Worm (Caenorhabditis elegans) whole organism, L4/young adult: ENCODE data around the gene cutl-12.

Experiments used
- W03F9.2 ChIP-seq: fragments of 150-350 bp; optimal IDR thresholded peaks from 2 replicates; lab custom pipeline; 2014; ENCODE audit warnings: missing biosample characterization, missing genetic modification characterization
- dao-5 ChIP-seq: sonication (generic microtip); optimal IDR thresholded peaks from 2 replicates; lab custom pipeline; 2016; ENCODE audit warnings: missing genotype, missing genetic modification characterization, moderate library complexity, missing compliant biosample characterization
- him-1 ChIP-seq: sonication (generic microtip); optimal IDR thresholded peaks from 2 replicates; lab custom pipeline; 2016; ENCODE audit warnings: missing genotype, missing genetic modification reagents, missing genetic modification characterization, missing compliant biosample characterization

The cutl-12 gene

ce11 chrII:8640503-8640902 is 6.2 kb upstream of the cutl-12 start:
- no peak for TF ChIP-seq W03F9.2 (tag; lab: Kevin White, UChicago)

- TF ChIP-seq dao-5 (tag; lab: Kevin White, UChicago) = no peak
Measured at ce11 chrII:8639553-8639952, 5.3 kb upstream of the cutl-12 start.

ce11 chrII:8637615-8638014 is 3.3 kb upstream of the cutl-12 start, which contains the start of gene vab-9:
TSS of gene vab-9 (minus strand) at chrII:8637715.
- no peak for TF ChIP-seq W03F9.2 (tag; lab: Kevin White, UChicago)
- no peak for TF ChIP-seq dao-5 (tag; lab: Kevin White, UChicago)
- no peak for TF ChIP-seq him-1 (tag; lab: Kevin White, UChicago)

ce11 chrII:8631766-8632165 is 2.5 kb downstream of the cutl-12 start:
- no peak for TF ChIP-seq W03F9.2 (tag; lab: Kevin White, UChicago)
- no peak for TF ChIP-seq dao-5 (tag; lab: Kevin White, UChicago)
- TF ChIP-seq him-1 (tag; lab: Kevin White, UChicago) = no peak

- TF ChIP-seq dao-5 (tag; lab: Kevin White, UChicago) (no peak), W03F9.2 (tag; lab: Kevin White, UChicago) (no peak), him-1 (tag; lab: Kevin White, UChicago) (no peak)
Measured at ce11 chrII:8630088-8630487, 4.2 kb downstream of the cutl-12 start, which contains the start of gene T22C8.6. TSS of gene T22C8.6 (minus strand) at chrII:8630281.

- TF ChIP-seq dao-5 (tag; lab: Kevin White, UChicago) (no peak), him-1 (tag; lab: Kevin White, UChicago) (no peak), W03F9.2 (tag; lab: Kevin White, UChicago) (no peak)
Measured at ce11 chrII:8627907-8628306, 6.4 kb downstream of the cutl-12 start.

ce11 chrII:8626598-8626997 is 7.7 kb downstream of the cutl-12 start:
- no peak for TF ChIP-seq W03F9.2 (tag; lab: Kevin White, UChicago)
- no peak for TF ChIP-seq him-1 (tag; lab: Kevin White, UChicago)
- TF ChIP-seq dao-5 (tag; lab: Kevin White, UChicago) = no peak

- TF ChIP-seq W03F9.2 (tag; lab: Kevin White, UChicago) (no peak), dao-5 (tag; lab: Kevin White, UChicago) (no peak), him-1 (tag; lab: Kevin White, UChicago) (no peak)
Measured at ce11 chrII:8625163-8625562, 9.1 kb downstream of the cutl-12 start, which contains the start of gene sptf-2. TSS of gene sptf-2 (plus strand) at chrII:8625459.

ce11 chrII:8623396-8623795 is 10.9 kb downstream of the cutl-12 start, which contains the start of gene T22C8.4:
TSS of gene T22C8.4 (minus strand) at chrII:8623496.
- TF ChIP-seq dao-5 (tag; lab: Kevin White, UChicago) = no peak
- no peak for TF ChIP-seq him-1 (tag; lab: Kevin White, UChicago)
- TF ChIP-seq W03F9.2 (tag; lab: Kevin White, UChicago) = no peak

ce11 chrII:8621883-8622282 is 12.4 kb downstream of the cutl-12 start, which contains the start of gene T22C8.3:
TSS of gene T22C8.3 (minus strand) at chrII:8621983.
- TF ChIP-seq W03F9.2 (tag; lab: Kevin White, UChicago) = no peak
- TF ChIP-seq dao-5 (tag; lab: Kevin White, UChicago) = no peak
- no peak for TF ChIP-seq him-1 (tag; lab: Kevin White, UChicago)

ce11 chrII:8617516-8617915 is 16.8 kb downstream of the cutl-12 start, which contains the start of gene chhy-1:
TSS of gene chhy-1 (minus strand) at chrII:8617616.
- TF ChIP-seq him-1 (tag; lab: Kevin White, UChicago) (no peak), dao-5 (tag; lab: Kevin White, UChicago) (no peak), W03F9.2 (tag; lab: Kevin White, UChicago) (no peak)

- TF ChIP-seq dao-5 (tag; lab: Kevin White, UChicago) (no peak), him-1 (tag; lab: Kevin White, UChicago) (no peak), W03F9.2 (tag; lab: Kevin White, UChicago) (no peak)
Measured at ce11 chrII:8616155-8616554, 18.1 kb downstream of the cutl-12 start.

- TF ChIP-seq dao-5 (tag; lab: Kevin White, UChicago) (no peak), him-1 (tag; lab: Kevin White, UChicago) (no peak), W03F9.2 (tag; lab: Kevin White, UChicago) (no peak)
Measured at ce11 chrII:8612470-8612869, 21.8 kb downstream of the cutl-12 start, which contains the start of gene T22C8.1. TSS of gene T22C8.1 (plus strand) at chrII:8612770.

ce11 chrII:8611330-8611729 is 23.0 kb downstream of the cutl-12 start:
- TF ChIP-seq W03F9.2 (tag; lab: Kevin White, UChicago) = no peak
- TF ChIP-seq him-1 (tag; lab: Kevin White, UChicago) = no peak
- no peak for TF ChIP-seq dao-5 (tag; lab: Kevin White, UChicago)
